Fruit fly (Drosophila melanogaster): ENCODE data around the gene Rcd-1.
A peak's percentile ranks its signal among the peaks of the same experiment; 100 is the strongest.

Rcd-1 gene

dm6 chrX:19601644-19602043 lies 36.9 kb upstream of the Rcd-1 start, which contains the start of gene CG14220 (continued):
- TF ChIP-seq Kr (GFP tag; optimal IDR thresholded peaks at IDR 0.05): no peak
- no peak for TF ChIP-seq rib (GFP tag; IDR thresholded peaks at IDR 0.05)
- TF ChIP-seq Mes4 (GFP tag; optimal IDR thresholded peaks at IDR 0.05): no peak
- no peak for TF ChIP-seq abd-A (tag; optimal IDR thresholded peaks at IDR 0.05)
- TF ChIP-seq Oli (tag; optimal IDR thresholded peaks at IDR 0.05): no peak
- no peak for TF ChIP-seq CG5245 (GFP tag; optimal IDR thresholded peaks at IDR 0.05)
- TF ChIP-seq CG6683 (GFP tag; optimal IDR thresholded peaks at IDR 0.05): no peak
- TF ChIP-seq CG4730 (GFP tag; IDR thresholded peaks at IDR 0.05): no peak
- peak; percentile 64 for TF ChIP-seq CG33213 (GFP tag; optimal IDR thresholded peaks at IDR 0.05)
- TF ChIP-seq CG11093 (GFP tag; IDR thresholded peaks at IDR 0.05): no peak
- no peak for TF ChIP-seq CG18599 (GFP tag; optimal IDR thresholded peaks at IDR 0.05)
- TF ChIP-seq CG32772 (GFP tag; IDR thresholded peaks at IDR 0.05): no peak
- no peak for TF ChIP-seq Spps (tag; optimal IDR thresholded peaks at IDR 0.05)
- TF ChIP-seq Blimp-1 (GFP tag; optimal IDR thresholded peaks at IDR 0.05): no peak
- peak; percentile 78 for TF ChIP-seq grau (tag; optimal IDR thresholded peaks at IDR 0.05)
- no peak for TF ChIP-seq eve (GFP tag; optimal IDR thresholded peaks at IDR 0.05)
- TF ChIP-seq pzg (GFP tag; optimal IDR thresholded peaks at IDR 0.05): peak; percentile 89
- no peak for TF ChIP-seq CG13775 (GFP tag; optimal IDR thresholded peaks at IDR 0.05)
- TF ChIP-seq psq (GFP tag; optimal IDR thresholded peaks at IDR 0.05): no peak
- TF ChIP-seq CG10979 (tag; optimal IDR thresholded peaks at IDR 0.05): no peak
- peak; percentile 93 for TF ChIP-seq unc-4 (GFP tag; IDR thresholded peaks at IDR 0.05; ENCODE audit: partially characterized antibody)
- TF ChIP-seq gcm2 (GFP tag; optimal IDR thresholded peaks at IDR 0.05): no peak
- TF ChIP-seq CG4404 (GFP tag; IDR thresholded peaks at IDR 0.05): no peak
- no peak for TF ChIP-seq fd102C (GFP tag; optimal IDR thresholded peaks at IDR 0.05)
- TF ChIP-seq CG12659 (GFP tag; optimal IDR thresholded peaks at IDR 0.05): peak; percentile 44
- no peak for TF ChIP-seq CG17802 (tag; optimal IDR thresholded peaks at IDR 0.05)
- no peak for TF ChIP-seq CG14667 (GFP tag; IDR thresholded peaks at IDR 0.05)
- TF ChIP-seq CG43689 (GFP tag; IDR thresholded peaks at IDR 0.05): no peak
- no peak for TF ChIP-seq her (GFP tag; optimal IDR thresholded peaks at IDR 0.05)
- TF ChIP-seq CG17186 (GFP tag; optimal IDR thresholded peaks at IDR 0.05): peak; percentile 43
- TF ChIP-seq NC2α (GFP tag; optimal IDR thresholded peaks at IDR 0.05): no peak
- peak; percentile 87 for TF ChIP-seq trem (tag; optimal IDR thresholded peaks at IDR 0.05)
- TF ChIP-seq Deaf1 (tag; optimal IDR thresholded peaks at IDR 0.05): no peak
- peak; percentile 25 for TF ChIP-seq Mad (GFP tag; optimal IDR thresholded peaks at IDR 0.05)
- peak; percentile 96 for TF ChIP-seq HLH4C (GFP tag; IDR thresholded peaks at IDR 0.05; ENCODE audit: partially characterized antibody)
- TF ChIP-seq D19B (GFP tag; optimal IDR thresholded peaks at IDR 0.05): no peak
- no peak for TF ChIP-seq CG2199 (GFP tag; IDR thresholded peaks at IDR 0.05)
- TF ChIP-seq CG30403 (GFP tag; optimal IDR thresholded peaks at IDR 0.05): no peak
- TF ChIP-seq CG17568 (GFP tag; optimal IDR thresholded peaks at IDR 0.05): no peak
- TF ChIP-seq gcm (GFP tag; optimal IDR thresholded peaks at IDR 0.05): no peak
- TF ChIP-seq tna (GFP tag; IDR thresholded peaks at IDR 0.05; ENCODE audit: partially characterized antibody): peak; percentile 94
- TF ChIP-seq da (GFP tag; optimal IDR thresholded peaks at IDR 0.05): no peak
- TF ChIP-seq HmgZ (tag; optimal IDR thresholded peaks at IDR 0.05): peak; percentile 66
- TF ChIP-seq Atf6 (GFP tag; IDR thresholded peaks at IDR 0.05): no peak
- peak; percentile 17 for TF ChIP-seq Sin3A (optimal IDR thresholded peaks at IDR 0.05)
- TF ChIP-seq Drgx (GFP tag; IDR thresholded peaks at IDR 0.05): no peak
- TF ChIP-seq CG10565 (GFP tag; optimal IDR thresholded peaks at IDR 0.05): no peak
- TF ChIP-seq hb (GFP tag; IDR thresholded peaks at IDR 0.05; ENCODE audit: partially characterized antibody): peak; percentile 91
- TF ChIP-seq Doc2 (GFP tag; IDR thresholded peaks at IDR 0.05): no peak
- TF ChIP-seq Dad (GFP tag; optimal IDR thresholded peaks at IDR 0.05): no peak
- peak; percentile 72 for TF ChIP-seq MBD-R2 (GFP tag; IDR thresholded peaks at IDR 0.05)
- TF ChIP-seq CG6854 (GFP tag; optimal IDR thresholded peaks at IDR 0.05): no peak

Data from whole organism, embryonic.